Worm (Caenorhabditis elegans): Measurements from ENCODE around the gene T18D3.5.

T18D3.5 gene

DNA sequence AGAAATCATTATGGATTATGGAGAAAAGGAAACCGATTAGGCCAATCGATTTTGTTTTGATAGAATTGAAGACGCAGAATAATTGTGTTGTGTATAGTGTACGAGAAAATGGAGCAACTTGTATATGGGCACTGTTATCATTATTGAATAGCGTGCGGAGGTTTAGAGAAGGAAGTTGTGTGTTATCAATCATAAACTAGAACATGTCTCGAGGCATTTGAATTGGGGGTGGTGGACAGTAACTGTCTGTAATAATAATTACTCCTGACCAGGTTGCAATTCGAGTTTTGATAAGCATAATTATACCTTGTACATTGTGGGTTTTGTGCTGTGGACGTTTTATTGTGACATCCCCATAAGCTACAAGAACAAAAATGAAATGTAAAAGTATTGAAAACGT is 3.2 kb downstream of the T18D3.5 start, which contains the start of gene cdf-2:
cdf-2 (minus strand) TSS at position 149 of the 400 bp plus-strand sequence.
- TF ChIP-seq ceh-18 (tag; optimal IDR thresholded peaks at IDR 0.05) (no peak), sdc-2 (tag; optimal IDR thresholded peaks at IDR 0.05) (no peak), tbx-7 (tag; optimal IDR thresholded peaks at IDR 0.05) (no peak)

DNA sequence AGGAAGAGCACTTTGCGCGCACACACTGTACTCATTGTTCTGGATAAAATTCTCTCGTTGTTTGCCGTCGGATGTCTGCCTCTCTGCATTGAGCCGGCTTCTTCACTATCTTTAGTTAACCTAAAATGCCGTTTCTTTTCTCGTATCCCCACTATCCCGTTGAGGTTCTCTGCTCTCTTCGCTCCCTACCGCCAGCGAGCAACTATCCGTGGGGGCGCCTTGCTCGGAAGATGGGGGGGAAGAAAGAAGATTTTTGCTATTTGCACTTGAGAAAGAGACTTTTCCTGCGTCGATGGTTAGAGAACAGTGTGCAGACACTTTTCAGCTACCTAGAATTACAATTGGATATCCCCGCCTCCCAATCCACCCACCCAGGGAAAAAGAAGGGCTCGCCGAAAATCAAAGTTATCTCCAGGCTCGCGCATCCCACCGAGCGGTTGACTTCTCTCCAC is 4.1 kb downstream of the T18D3.5 start, which contains the start of gene myo-2:
myo-2 (plus strand) TSS at position 402 of the 452 bp plus-strand sequence.
- TF ChIP-seq unc-55 (GFP tag; optimal IDR thresholded peaks at IDR 0.05): no peak
- TF ChIP-seq ceh-14 (tag; optimal IDR thresholded peaks at IDR 0.05): no peak
- no peak for TF ChIP-seq madf-2 (tag; optimal IDR thresholded peaks at IDR 0.05)
- no peak for TF ChIP-seq C08G9.2 (tag; optimal IDR thresholded peaks at IDR 0.05)
- TF ChIP-seq nhr-232 (tag; optimal IDR thresholded peaks at IDR 0.05): no peak
- TF ChIP-seq ets-4 (tag; optimal IDR thresholded peaks at IDR 0.05): no peak
- no peak for TF ChIP-seq nfya-1 (tag; optimal IDR thresholded peaks at IDR 0.05)
- TF ChIP-seq ceh-30 (tag; optimal IDR thresholded peaks at IDR 0.05): no peak
- no peak for TF ChIP-seq ceh-19 (GFP tag; optimal IDR thresholded peaks at IDR 0.05)
- TF ChIP-seq tbx-2 (tag; optimal IDR thresholded peaks at IDR 0.05): no peak
- no peak for TF ChIP-seq fkh-6 (tag; optimal IDR thresholded peaks at IDR 0.05)
- no peak for TF ChIP-seq hlh-8 (tag; optimal IDR thresholded peaks at IDR 0.05)
- no peak for TF ChIP-seq Y22D7AL.16 (tag; optimal IDR thresholded peaks at IDR 0.05)
- no peak for TF ChIP-seq ceh-22 (tag; optimal IDR thresholded peaks at IDR 0.05)
- no peak for TF ChIP-seq sox-2 (GFP tag; IDR thresholded peaks at IDR 0.05)
- no peak for TF ChIP-seq pqm-1 (tag; optimal IDR thresholded peaks at IDR 0.05)
- no peak for TF ChIP-seq fkh-10 (GFP tag; optimal IDR thresholded peaks at IDR 0.05)

DNA sequence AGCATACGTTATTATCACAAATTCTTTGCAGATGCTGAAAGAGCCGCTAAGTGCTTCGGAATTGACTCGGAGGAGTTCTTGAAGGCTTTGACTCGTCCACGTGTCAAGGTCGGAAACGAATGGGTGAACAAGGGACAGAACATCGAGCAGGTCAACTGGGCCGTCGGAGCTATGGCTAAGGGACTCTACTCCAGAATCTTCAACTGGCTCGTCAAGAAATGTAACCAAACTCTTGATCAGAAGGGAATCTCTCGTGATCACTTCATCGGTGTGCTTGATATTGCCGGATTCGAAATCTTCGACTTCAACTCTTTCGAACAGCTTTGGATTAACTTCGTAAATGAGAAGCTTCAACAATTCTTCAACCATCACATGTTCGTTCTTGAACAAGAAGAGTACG is 6.2 kb downstream of the T18D3.5 start:
- TF ChIP-seq eyg-1 (tag; optimal IDR thresholded peaks at IDR 0.05) (no peak), unc-55 (GFP tag; optimal IDR thresholded peaks at IDR 0.05) (no peak), unc-3 (GFP tag; conservative IDR thresholded peaks at IDR 0.05) (no peak), unc-3 (tag; optimal IDR thresholded peaks at IDR 0.05) (no peak), sdc-2 (tag; optimal IDR thresholded peaks at IDR 0.05) (no peak), tbx-7 (tag; optimal IDR thresholded peaks at IDR 0.05) (no peak), gmeb-2 (tag; optimal IDR thresholded peaks at IDR 0.05) (no peak), pax-1 (tag; optimal IDR thresholded peaks at IDR 0.05) (no peak), ceh-30 (tag; optimal IDR thresholded peaks at IDR 0.05) (no peak), K02D7.2 (tag; optimal IDR thresholded peaks at IDR 0.05) (no peak), F13H6.1 (tag; optimal IDR thresholded peaks at IDR 0.05) (no peak), C38D4.7 (GFP tag; optimal IDR thresholded peaks at IDR 0.05) (no peak), syd-9 (tag; optimal IDR thresholded peaks at IDR 0.05) (no peak), ztf-16 (tag; optimal IDR thresholded peaks at IDR 0.05) (no peak), ceh-22 (tag; optimal IDR thresholded peaks at IDR 0.05) (no peak), che-1 (tag; optimal IDR thresholded peaks at IDR 0.05) (no peak), hlh-6 (tag; optimal IDR thresholded peaks at IDR 0.05) (no peak), hlh-15 (tag; optimal IDR thresholded peaks at IDR 0.05) (no peak), mec-3 (tag; optimal IDR thresholded peaks at IDR 0.05; ENCODE audit: borderline replicate concordance) (no peak)

DNA sequence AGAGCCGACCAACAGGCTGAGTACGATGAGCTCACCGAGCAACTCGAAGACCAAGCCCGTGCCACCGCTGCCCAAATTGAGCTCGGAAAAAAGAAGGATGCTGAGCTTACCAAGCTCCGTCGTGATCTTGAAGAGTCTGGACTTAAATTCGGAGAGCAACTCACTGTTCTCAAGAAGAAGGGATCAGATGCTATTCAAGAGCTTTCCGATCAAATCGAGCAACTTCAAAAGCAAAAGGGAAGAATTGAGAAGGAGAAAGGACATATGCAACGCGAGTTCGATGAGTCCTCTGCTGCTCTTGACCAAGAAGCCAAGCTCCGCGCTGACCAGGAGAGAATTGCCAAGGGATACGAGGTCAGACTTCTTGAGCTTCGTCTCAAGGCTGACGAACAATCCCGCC is 8.6 kb downstream of the T18D3.5 start:
- TF ChIP-seq fkh-6 (tag; optimal IDR thresholded peaks at IDR 0.05): no peak
- TF ChIP-seq ceh-45 (GFP tag; IDR thresholded peaks at IDR 0.05): no peak
- no peak for TF ChIP-seq unc-86 (tag; optimal IDR thresholded peaks at IDR 0.05)
- TF ChIP-seq tbx-2 (tag; optimal IDR thresholded peaks at IDR 0.05): no peak
- TF ChIP-seq mec-3 (tag; optimal IDR thresholded peaks at IDR 0.05; ENCODE audit: borderline replicate concordance): no peak
- no peak for TF ChIP-seq fax-1 (tag; optimal IDR thresholded peaks at IDR 0.05)
- TF ChIP-seq hlh-6 (tag; optimal IDR thresholded peaks at IDR 0.05): no peak
- TF ChIP-seq ceh-9 (tag; optimal IDR thresholded peaks at IDR 0.05): no peak
- TF ChIP-seq ztf-16 (tag; optimal IDR thresholded peaks at IDR 0.05): no peak
- TF ChIP-seq unc-42 (tag; optimal IDR thresholded peaks at IDR 0.05): no peak
- no peak for TF ChIP-seq F13H6.1 (tag; optimal IDR thresholded peaks at IDR 0.05)
- no peak for TF ChIP-seq ama-1 (optimal IDR thresholded peaks at IDR 0.05)
- no peak for TF ChIP-seq ahr-1 (tag; optimal IDR thresholded peaks at IDR 0.05)
- no peak for TF ChIP-seq ttx-3 (tag; optimal IDR thresholded peaks at IDR 0.05)
- no peak for TF ChIP-seq ref-2 (tag; optimal IDR thresholded peaks at IDR 0.05)
- TF ChIP-seq dmd-4 (tag; optimal IDR thresholded peaks at IDR 0.05; ENCODE audit: borderline replicate concordance): no peak
- no peak for TF ChIP-seq hlh-13 (GFP tag; optimal IDR thresholded peaks at IDR 0.05)
- no peak for TF ChIP-seq nfya-1 (tag; optimal IDR thresholded peaks at IDR 0.05)
- TF ChIP-seq nhr-11 (tag; optimal IDR thresholded peaks at IDR 0.05): no peak
